Fruit fly (Drosophila melanogaster) whole organism, embryonic: ENCODE data around the gene COX7B.
A peak's percentile ranks its signal among the peaks of the same experiment; 100 is the strongest.

ENCODE experiments used
- Blimp-1 ChIP-seq: fragments of 200-800 bp; sonication (Bioruptor generic); optimal IDR thresholded peaks from 3 replicates; lab custom pipeline; 2018; ENCODE audit warnings: missing biosample characterization, missing genetic modification characterization, mild to moderate bottlenecking, moderate library complexity, missing genetic modification reagents
- CG1024 ChIP-seq: fragments of 200-800 bp; sonication (Bioruptor generic); IDR thresholded peaks from 2 replicates; pipeline ENCODE4 v1.3.6; 2022; ENCODE audit warnings: missing biosample characterization, missing genetic modification characterization
- CG10543 ChIP-seq: fragments of 200-800 bp; sonication (Bioruptor generic); optimal IDR thresholded peaks from 3 replicates; lab custom pipeline; 2017; ENCODE audit warnings: missing biosample characterization, mild to moderate bottlenecking, missing genetic modification characterization, moderate library complexity
- CG11696 ChIP-seq: fragments of 200-800 bp; sonication (Bioruptor generic); IDR thresholded peaks from 2 replicates; pipeline ENCODE4 v1.3.6; 2022; ENCODE audit warnings: missing biosample characterization, missing genetic modification characterization
- CG1233 ChIP-seq: fragments of 200-800 bp; sonication (Bioruptor generic); optimal IDR thresholded peaks from 4 replicates; lab custom pipeline; 2018; ENCODE audit warnings: missing biosample characterization, mild to moderate bottlenecking, missing genetic modification characterization
- CG12769 ChIP-seq: fragments of 200-800 bp; sonication (Bioruptor generic); optimal IDR thresholded peaks from 2 replicates; lab custom pipeline; 2019; ENCODE audit warnings: missing biosample characterization, mild to moderate bottlenecking, missing genetic modification characterization, moderate library complexity
- CG12942 ChIP-seq: fragments of 200-800 bp; sonication (Bioruptor generic); optimal IDR thresholded peaks from 3 replicates; lab custom pipeline; 2016; ENCODE audit warnings: missing biosample characterization, missing genetic modification characterization
- CG14710 ChIP-seq: fragments of 200-800 bp; sonication (Bioruptor generic); optimal IDR thresholded peaks from 3 replicates; lab custom pipeline; 2019; ENCODE audit warnings: missing biosample characterization, mild to moderate bottlenecking, missing genetic modification characterization, moderate library complexity
- CG15269 ChIP-seq: fragments of 200-800 bp; sonication (Bioruptor generic); optimal IDR thresholded peaks from 2 replicates; lab custom pipeline; 2018; ENCODE audit warnings: missing biosample characterization, mild to moderate bottlenecking, missing genetic modification characterization, moderate library complexity
- CG17912 ChIP-seq: fragments of 200-800 bp; sonication (Bioruptor generic); optimal IDR thresholded peaks from 2 replicates; lab custom pipeline; 2018; ENCODE audit warnings: missing biosample characterization, mild to moderate bottlenecking, missing genetic modification characterization
- CG18764 ChIP-seq: fragments of 200-800 bp; sonication (Bioruptor generic); optimal IDR thresholded peaks from 3 replicates; lab custom pipeline; 2016; ENCODE audit warnings: missing biosample characterization, missing genetic modification characterization
- CG2199 ChIP-seq: fragments of 200-800 bp; sonication (Bioruptor generic); IDR thresholded peaks from 3 replicates; pipeline ENCODE4 v1.3.6; 2022; ENCODE audit warnings: missing biosample characterization, missing genetic modification characterization
- CG32532 ChIP-seq: fragments of 200-800 bp; sonication (Bioruptor generic); IDR thresholded peaks from 2 replicates; pipeline ENCODE4 v1.3.6; 2022; ENCODE audit warnings: missing biosample characterization, missing genetic modification characterization
- CG32772 ChIP-seq: fragments of 200-800 bp; sonication (Bioruptor generic); IDR thresholded peaks from 2 replicates; pipeline ENCODE4 v1.3.6; 2022; ENCODE audit warnings: missing biosample characterization, missing genetic modification characterization
- CG34224 ChIP-seq: fragments of 200-800 bp; sonication (Bioruptor generic); IDR thresholded peaks from 3 replicates; pipeline ENCODE4 v1.3.6; 2022; ENCODE audit warnings: missing biosample characterization, missing genetic modification characterization; ENCODE audit not compliant: partially characterized antibody
- CG4328 ChIP-seq: fragments of 200-800 bp; sonication (Bioruptor generic); optimal IDR thresholded peaks from 3 replicates; lab custom pipeline; 2017; ENCODE audit warnings: missing biosample characterization, missing genetic modification reagents, missing genetic modification characterization
- CG5180 ChIP-seq: fragments of 200-800 bp; sonication (Bioruptor generic); optimal IDR thresholded peaks from 3 replicates; lab custom pipeline; 2017; ENCODE audit warnings: missing biosample characterization, missing genetic modification characterization, mild to moderate bottlenecking, moderate library complexity, missing genetic modification reagents
- Dad ChIP-seq: fragments of 200-800 bp; sonication (Bioruptor generic); optimal IDR thresholded peaks from 3 replicates; lab custom pipeline; 2016; ENCODE audit warnings: missing biosample characterization, missing genetic modification characterization
- Dfd ChIP-seq, 2 experiments: fragments of >200 bp; optimal IDR thresholded peaks; 2 replicates each; lab custom pipeline; 2017; ENCODE audit warnings: missing biosample characterization in 2 of 2, missing genetic modification characterization in 2 of 2
- Hey ChIP-seq: fragments of 200-800 bp; sonication (Bioruptor generic); optimal IDR thresholded peaks from 3 replicates; lab custom pipeline; 2018; ENCODE audit warnings: missing biosample characterization, mild to moderate bottlenecking, missing genetic modification characterization
- Hmr ChIP-seq: fragments of 200-800 bp; sonication (Bioruptor generic); optimal IDR thresholded peaks from 3 replicates; lab custom pipeline; 2017; ENCODE audit warnings: mild to moderate bottlenecking, missing biosample characterization, missing genetic modification reagents, missing genetic modification characterization
- Hmx ChIP-seq: fragments of 200-800 bp; sonication (Bioruptor generic); optimal IDR thresholded peaks from 2 replicates; lab custom pipeline; 2016; ENCODE audit warnings: missing biosample characterization, missing genetic modification characterization
- Med ChIP-seq: fragments of 200-800 bp; sonication (Bioruptor generic); peaks from one replicate; lab custom pipeline; 2016; ENCODE audit warnings: missing biosample characterization, missing genetic modification characterization, mild to moderate bottlenecking, inconsistent platforms, moderate library complexity
- Mes4 ChIP-seq: fragments of 200-800 bp; sonication (Bioruptor generic); optimal IDR thresholded peaks from 2 replicates; lab custom pipeline; 2016; ENCODE audit warnings: missing biosample characterization, missing genetic modification characterization
- Mrtf ChIP-seq: fragments of 200-800 bp; sonication (Bioruptor generic); IDR thresholded peaks from 3 replicates; pipeline ENCODE4 v1.3.6; 2022; ENCODE audit warnings: missing biosample characterization, missing genetic modification characterization
- Optix ChIP-seq: fragments of 200-800 bp; sonication (Bioruptor generic); IDR thresholded peaks from 3 replicates; pipeline ENCODE4 v1.3.6; 2022; ENCODE audit warnings: missing biosample characterization, missing genetic modification characterization
- Pdp1 ChIP-seq, 2 experiments: fragments of 200-800 bp; sonication (Bioruptor generic); optimal IDR thresholded peaks; 3 replicates each; lab custom pipeline; 2016; ENCODE audit warnings: missing biosample characterization in 2 of 2, missing genetic modification characterization in 2 of 2, mild to moderate bottlenecking in 1 of 2, moderate library complexity in 1 of 2
- Rx ChIP-seq: fragments of 200-800 bp; sonication (Bioruptor generic); IDR thresholded peaks from 2 replicates; pipeline ENCODE4 v1.3.6; 2022; ENCODE audit warnings: missing biosample characterization, missing genetic modification characterization
- TFAM ChIP-seq: fragments of 200-800 bp; sonication (Bioruptor generic); optimal IDR thresholded peaks from 2 replicates; lab custom pipeline; 2017; ENCODE audit warnings: missing biosample characterization, missing genetic modification characterization, inconsistent platforms
- Trl ChIP-seq, 3 experiments: fragments of >200 bp in 2 of 3; fragments of 200-800 bp in 1 of 3; sonication (Bioruptor generic) in 1 of 3; optimal IDR thresholded peaks; 2 replicates in 1 of 3; 3 replicates in 2 of 3; lab custom pipeline; 2016 to 2017; ENCODE audit warnings: missing biosample characterization in 1 of 3, missing genetic modification characterization in 1 of 3
- ab ChIP-seq: fragments of 200-800 bp; sonication (Bioruptor generic); optimal IDR thresholded peaks from 2 replicates; lab custom pipeline; 2016; ENCODE audit warnings: missing biosample characterization, missing genetic modification characterization
- chm ChIP-seq: fragments of 200-800 bp; sonication (Bioruptor generic); IDR thresholded peaks from 2 replicates; pipeline ENCODE4 v1.3.6; 2022; ENCODE audit warnings: missing biosample characterization, missing genetic modification characterization
- chn ChIP-seq: fragments of 200-800 bp; sonication (Bioruptor generic); optimal IDR thresholded peaks from 2 replicates; lab custom pipeline; 2016; ENCODE audit warnings: missing biosample characterization, missing genetic modification characterization
- croc ChIP-seq: fragments of 200-800 bp; sonication (Bioruptor generic); conservative IDR thresholded peaks from 3 replicates; pipeline ENCODE4 v1.3.6; 2022; ENCODE audit warnings: missing biosample characterization, missing genetic modification characterization
- danr ChIP-seq: fragments of 200-800 bp; sonication (Bioruptor generic); IDR thresholded peaks from 2 replicates; pipeline ENCODE4 v1.3.6; 2022; ENCODE audit warnings: missing biosample characterization, missing genetic modification characterization
- emc ChIP-seq: fragments of 200-800 bp; sonication (Bioruptor generic); optimal IDR thresholded peaks from 2 replicates; lab custom pipeline; 2016; ENCODE audit warnings: missing biosample characterization, missing genetic modification characterization
- fd102C ChIP-seq: fragments of 200-800 bp; sonication (Bioruptor generic); optimal IDR thresholded peaks from 2 replicates; lab custom pipeline; 2018; ENCODE audit warnings: missing biosample characterization, mild to moderate bottlenecking, missing genetic modification characterization, moderate library complexity
- fd3F ChIP-seq: fragments of 200-800 bp; sonication (Bioruptor generic); optimal IDR thresholded peaks from 2 replicates; lab custom pipeline; 2018; ENCODE audit warnings: missing biosample characterization, mild to moderate bottlenecking, missing genetic modification characterization, moderate library complexity
- grau ChIP-seq: fragments of 200-800 bp; optimal IDR thresholded peaks from 3 replicates; lab custom pipeline; 2019; ENCODE audit warnings: missing biosample characterization, mild to moderate bottlenecking, missing genetic modification characterization, moderate library complexity
- klu ChIP-seq: fragments of 200-800 bp; sonication (Bioruptor generic); IDR thresholded peaks from 2 replicates; pipeline ENCODE4 v1.3.6; 2022; ENCODE audit warnings: missing biosample characterization, missing genetic modification characterization
- lab ChIP-seq: fragments of 200-800 bp; sonication (Bioruptor generic); optimal IDR thresholded peaks from 3 replicates; lab custom pipeline; 2017; ENCODE audit warnings: missing biosample characterization, missing genetic modification characterization, mild to moderate bottlenecking, moderate library complexity, missing genetic modification reagents
- nom ChIP-seq: fragments of 200-800 bp; sonication (Bioruptor generic); optimal IDR thresholded peaks from 2 replicates; lab custom pipeline; 2017; ENCODE audit warnings: missing biosample characterization, missing genetic modification characterization, mild to moderate bottlenecking, moderate library complexity, missing genetic modification reagents
- pan ChIP-seq, 4 experiments: fragments of >200 bp in 3 of 4; fragments of 200-800 bp in 1 of 4; sonication (Bioruptor generic) in 1 of 4; optimal IDR thresholded peaks in 3 of 4; IDR thresholded peaks in 1 of 4; 2 replicates each; pipeline versions ENCODE4 v1.3.6 to Lab custom; 2017 to 2022; ENCODE audit warnings: missing biosample characterization in 2 of 4, missing genetic modification characterization in 2 of 4, mixed read lengths in 1 of 4
- pb ChIP-seq: fragments of 200-800 bp; sonication (Bioruptor generic); optimal IDR thresholded peaks from 3 replicates; lab custom pipeline; 2016; ENCODE audit warnings: missing biosample characterization, missing genetic modification characterization
- seq ChIP-seq: fragments of 200-800 bp; sonication (Bioruptor generic); IDR thresholded peaks from 2 replicates; pipeline ENCODE4 v1.3.6; 2022; ENCODE audit warnings: missing biosample characterization, missing genetic modification characterization
- shn ChIP-seq: fragments of 200-800 bp; sonication (Bioruptor generic); optimal IDR thresholded peaks from 3 replicates; lab custom pipeline; 2016; ENCODE audit warnings: missing biosample characterization, missing genetic modification characterization
- ssp ChIP-seq: fragments of 200-800 bp; sonication (Bioruptor generic); IDR thresholded peaks from 2 replicates; pipeline ENCODE4 v1.3.6; 2022; ENCODE audit warnings: missing biosample characterization, missing genetic modification characterization
- tna ChIP-seq: fragments of 200-800 bp; sonication (Bioruptor generic); IDR thresholded peaks from 2 replicates; pipeline ENCODE4 v1.3.6; 2022; ENCODE audit warnings: missing biosample characterization, missing genetic modification characterization; ENCODE audit not compliant: partially characterized antibody
- wek ChIP-seq: fragments of 200-800 bp; sonication (Bioruptor generic); optimal IDR thresholded peaks from 3 replicates; lab custom pipeline; 2018; ENCODE audit warnings: missing biosample characterization, mild to moderate bottlenecking, missing genetic modification characterization, moderate library complexity

COX7B gene

dm6 chr3L:17433555-17433954 is 8.3 kb downstream of the COX7B start, which contains the start of the genes Coq4 and CG32176 (continued):
- TF ChIP-seq Blimp-1 (GFP tag; lab: Kevin White, UChicago) (peak; percentile 96), ssp (peak; percentile 92), Dad (GFP tag; lab: Kevin White, UChicago) (peak; percentile 97), grau (tag; lab: Kevin White, UChicago) (peak; percentile 97), nom (GFP tag; lab: Kevin White, UChicago) (peak; percentile 83), klu (GFP tag; lab: Robert Waterston, UW) (peak; percentile 96), CG32532 (peak; percentile 99), Trl (optimal IDR thresholded peaks at IDR 0.05; lab: Kevin White, UChicago) (no peak), Trl (GFP tag; optimal IDR thresholded peaks at IDR 0.05; lab: Kevin White, UChicago) (peak; percentile 99), tna (0 out of 2 replicates have a peak, but pooled peaks have one; percentile 45), CG12769 (tag; lab: Kevin White, UChicago) (peak; percentile 99), Pdp1 (GFP tag; optimal IDR thresholded peaks at IDR 0.05; lab: Kevin White, UChicago) (peak; percentile 96 to 99), Med (GFP tag; lab: Kevin White, UChicago) (peak; percentile 100), Hmr (GFP tag; lab: Kevin White, UChicago) (peak; percentile 97), fd3F (GFP tag; lab: Kevin White, UChicago) (peak; percentile 97), CG17912 (GFP tag; lab: Kevin White, UChicago) (peak; percentile 90), chm (GFP tag; lab: Robert Waterston, UW) (peak; percentile 98), CG18764 (peak; percentile 98), Rx (peak; percentile 97), emc (GFP tag; lab: Kevin White, UChicago) (peak; percentile 95), CG15269 (peak; percentile 98), ab (GFP tag; lab: Kevin White, UChicago) (peak; percentile 96), CG1024 (GFP tag; lab: Robert Waterston, UW) (peak; percentile 94), Mes4 (GFP tag; lab: Kevin White, UChicago) (peak; percentile 96), CG4328 (GFP tag; lab: Kevin White, UChicago) (peak; percentile 95), CG12942 (GFP tag; lab: Kevin White, UChicago) (peak; percentile 99), danr (GFP tag; lab: Robert Waterston, UW) (peak; percentile 92), Hey (tag; lab: Kevin White, UChicago) (peak; percentile 81), CG11696 (GFP tag; lab: Robert Waterston, UW) (peak; percentile 87), fd102C (GFP tag; lab: Kevin White, UChicago) (peak; percentile 81), CG2199 (GFP tag; lab: Robert Waterston, UW) (peak; percentile 93), CG32772 (peak; percentile 98), pan (optimal IDR thresholded peaks at IDR 0.05; lab: Kevin White, UChicago) (no peak), pan (GFP tag; optimal IDR thresholded peaks at IDR 0.05 in 1 of 2, IDR thresholded peaks at IDR 0.05 in 1 of 2) (peak in 1 of 2 experiments; percentile 99), CG5180 (peak; percentile 83), wek (peak; percentile 89), pb (peak; percentile 95), CG10543 (GFP tag; lab: Kevin White, UChicago) (peak; percentile 96), croc (peak; percentile 95), lab (GFP tag; lab: Kevin White, UChicago) (peak; percentile 98), Hmx (peak; percentile 95), CG1233 (GFP tag; lab: Kevin White, UChicago) (peak; percentile 97), seq (GFP tag; lab: Robert Waterston, UW) (peak; percentile 97), Mrtf (GFP tag; lab: Robert Waterston, UW) (peak; percentile 98), chn (GFP tag; lab: Kevin White, UChicago) (peak; percentile 99), Optix (peak; percentile 94), TFAM (GFP tag; lab: Kevin White, UChicago) (peak; percentile 90), CG34224 (GFP tag; lab: Robert Waterston, UW) (peak; percentile 52; the same call in 2 of the 3 replicates), shn (GFP tag; lab: Kevin White, UChicago) (peak; percentile 99), CG14710 (peak; percentile 96), Dfd (GFP tag; optimal IDR thresholded peaks at IDR 0.05; lab: Kevin White, UChicago) (no peak)
